Fruit fly (Drosophila melanogaster): ENCODE measurements around the gene Myo61F.

The Myo61F gene

dm6 chr3L:1370939-1371338 is 52.7 kb downstream of the Myo61F start (continued):
- TF ChIP-seq CG2129 (GFP tag; IDR thresholded peaks at IDR 0.05; ENCODE audit: partially characterized antibody), result no peak
- no peak for TF ChIP-seq Nf-YA (GFP tag; IDR thresholded peaks at IDR 0.05)
- TF ChIP-seq CG10565 (GFP tag; optimal IDR thresholded peaks at IDR 0.05), result no peak
- TF ChIP-seq CG7786 (GFP tag; optimal IDR thresholded peaks at IDR 0.05), result no peak
- TF ChIP-seq CG10654 (GFP tag; optimal IDR thresholded peaks at IDR 0.05), result peak; percentile 6
- TF ChIP-seq CG13775 (GFP tag; optimal IDR thresholded peaks at IDR 0.05), result no peak
- 0 out of 2 replicates have a peak, but pooled peaks have one; percentile 13 for TF ChIP-seq bowl (GFP tag; IDR thresholded peaks at IDR 0.05)
- TF ChIP-seq ftz-f1 (GFP tag; optimal IDR thresholded peaks at IDR 0.05), result no peak
- no peak for TF ChIP-seq Sry-δ (GFP tag; optimal IDR thresholded peaks at IDR 0.05)
- TF ChIP-seq Rfx (GFP tag; IDR thresholded peaks at IDR 0.05), result no peak
- no peak for TF ChIP-seq tio (GFP tag; optimal IDR thresholded peaks at IDR 0.05)
- TF ChIP-seq CG7987 (GFP tag; optimal IDR thresholded peaks at IDR 0.05), result no peak
- TF ChIP-seq chif (GFP tag; optimal IDR thresholded peaks at IDR 0.05), result peak in 1 of 2 experiments; percentile 42
- TF ChIP-seq pita (GFP tag; optimal IDR thresholded peaks at IDR 0.05), result no peak
- no peak for TF ChIP-seq CG18476 (GFP tag; optimal IDR thresholded peaks at IDR 0.05)
- TF ChIP-seq CG2875 (GFP tag; optimal IDR thresholded peaks at IDR 0.05), result no peak
- TF ChIP-seq repo (GFP tag; optimal IDR thresholded peaks at IDR 0.05), result no peak
- peak in 1 of 2 experiments; percentile 38 for TF ChIP-seq bsh (GFP tag; optimal IDR thresholded peaks at IDR 0.05)
- TF ChIP-seq CG6791 (GFP tag; IDR thresholded peaks at IDR 0.05; ENCODE audit: partially characterized antibody), result no peak
- no peak for TF ChIP-seq CG12104 (GFP tag; optimal IDR thresholded peaks at IDR 0.05)
- TF ChIP-seq CG10431 (GFP tag; optimal IDR thresholded peaks at IDR 0.05), result no peak
- peak; percentile 13 for TF ChIP-seq Chrac-16 (GFP tag; optimal IDR thresholded peaks at IDR 0.05)
- TF ChIP-seq CG10979 (tag; optimal IDR thresholded peaks at IDR 0.05), result peak; percentile 32
- TF ChIP-seq crc (GFP tag; optimal IDR thresholded peaks at IDR 0.05), result no peak
- peak; percentile 42 for TF ChIP-seq Ptx1 (GFP tag; IDR thresholded peaks at IDR 0.05)
- TF ChIP-seq CG8765 (GFP tag; IDR thresholded peaks at IDR 0.05), result no peak
- peak; percentile 41 for TF ChIP-seq slbo (GFP tag; IDR thresholded peaks at IDR 0.05)
- TF ChIP-seq unc-4 (GFP tag; IDR thresholded peaks at IDR 0.05; ENCODE audit: partially characterized antibody), result no peak
- no peak for TF ChIP-seq CG10274 (GFP tag; optimal IDR thresholded peaks at IDR 0.05)
- TF ChIP-seq schlank (tag; optimal IDR thresholded peaks at IDR 0.05), result no peak
- TF ChIP-seq CG12659 (GFP tag; optimal IDR thresholded peaks at IDR 0.05), result no peak
- TF ChIP-seq CG9817 (tag; optimal IDR thresholded peaks at IDR 0.05), result no peak
- no peak for TF ChIP-seq NfI (GFP tag; optimal IDR thresholded peaks at IDR 0.05)
- peak; percentile 9 for TF ChIP-seq CG16863 (GFP tag; optimal IDR thresholded peaks at IDR 0.05)
- TF ChIP-seq CG8388 (GFP tag; optimal IDR thresholded peaks at IDR 0.05), result peak; percentile 20
- TF ChIP-seq Blimp-1 (GFP tag; optimal IDR thresholded peaks at IDR 0.05), result peak; percentile 36
- TF ChIP-seq CG1024 (GFP tag; IDR thresholded peaks at IDR 0.05), result peak; percentile 30; the same call in 1 of the 2 replicates
- TF ChIP-seq CG10366 (GFP tag; IDR thresholded peaks at IDR 0.05), result peak; percentile 41
- peak in 1 of 2 experiments; percentile 17 for TF ChIP-seq eve (GFP tag; optimal IDR thresholded peaks at IDR 0.05)
- TF ChIP-seq row (GFP tag; IDR thresholded peaks at IDR 0.05), result peak; percentile 27; the same call in 1 of the 3 replicates
- TF ChIP-seq Deaf1 (tag; optimal IDR thresholded peaks at IDR 0.05), result no peak
- no peak for TF ChIP-seq CG8290 (GFP tag; optimal IDR thresholded peaks at IDR 0.05)
- TF ChIP-seq CG8290 (tag; optimal IDR thresholded peaks at IDR 0.05), result peak in 1 of 2 experiments; percentile 26
- TF ChIP-seq Oli (tag; optimal IDR thresholded peaks at IDR 0.05), result peak; percentile 54
- peak in 1 of 2 experiments; percentile 44 for TF ChIP-seq dpn (GFP tag; optimal IDR thresholded peaks at IDR 0.05)
- TF ChIP-seq Poxn (GFP tag; IDR thresholded peaks at IDR 0.05), result no peak
- TF ChIP-seq CG12219 (GFP tag; optimal IDR thresholded peaks at IDR 0.05), result peak; percentile 11
- TF ChIP-seq ewg (GFP tag; optimal IDR thresholded peaks at IDR 0.05), result peak; percentile 3
- TF ChIP-seq ap (GFP tag; IDR thresholded peaks at IDR 0.05), result peak; percentile 29; the same call in 1 of the 2 replicates
- TF ChIP-seq Gug (GFP tag; IDR thresholded peaks at IDR 0.05), result no peak
- TF ChIP-seq CG11696 (GFP tag; IDR thresholded peaks at IDR 0.05), result no peak

Data from whole organism, embryonic.